Worm (Caenorhabditis elegans) whole organism, midembryonic: ENCODE measurements around the gene srv-6.

Source experiments
- T22C8.4 ChIP-seq: fragments of 200-800 bp; sonication (Bioruptor generic); IDR thresholded peaks from 2 replicates; pipeline ENCODE4 v1.3.6; 2022; ENCODE audit warnings: missing genetic modification characterization, missing compliant biosample characterization
- cog-1 ChIP-seq: sonication (generic microtip); optimal IDR thresholded peaks from 2 replicates; lab custom pipeline; 2016; ENCODE audit warnings: missing genetic modification characterization, missing compliant biosample characterization
- flt-1 ChIP-seq: fragments of 200-800 bp; sonication (Bioruptor generic); IDR thresholded peaks from 2 replicates; pipeline ENCODE4 v1.3.6; 2022; ENCODE audit warnings: missing genetic modification characterization, missing compliant biosample characterization
- klf-2 ChIP-seq: fragments of 200-800 bp; sonication (Bioruptor generic); conservative IDR thresholded peaks from 2 replicates; pipeline ENCODE4 v1.3.6; 2022; ENCODE audit warnings: missing genetic modification reagents, missing genetic modification characterization, missing compliant biosample characterization
- med-1 ChIP-seq: sonication (generic microtip); optimal IDR thresholded peaks from 2 replicates; lab custom pipeline; 2017; ENCODE audit warnings: missing genetic modification characterization, mild to moderate bottlenecking, missing compliant biosample characterization, antibody characterized with exemption, missing genetic modification reagents; ENCODE audit not compliant: insufficient read depth
- ref-1 ChIP-seq: fragments of 200-800 bp; sonication (Bioruptor generic); conservative IDR thresholded peaks from 2 replicates; pipeline ENCODE4 v1.3.6; 2022; ENCODE audit warnings: missing genetic modification reagents, missing genetic modification characterization, missing compliant biosample characterization
- tab-1 ChIP-seq: fragments of 200-800 bp; sonication (Bioruptor generic); IDR thresholded peaks from 2 replicates; pipeline ENCODE4 v1.3.6; 2022; ENCODE audit warnings: missing genetic modification characterization, missing compliant biosample characterization
- ztf-23 ChIP-seq: fragments of 200-800 bp; sonication (Bioruptor generic); IDR thresholded peaks from 2 replicates; pipeline ENCODE4 v1.3.6; 2022; ENCODE audit warnings: missing genetic modification reagents, missing genetic modification characterization, missing compliant biosample characterization
- ztf-29 ChIP-seq: fragments of 200-800 bp; sonication (Bioruptor generic); IDR thresholded peaks from 2 replicates; pipeline ENCODE4 v1.3.6; 2022; ENCODE audit warnings: missing genetic modification reagents, missing genetic modification characterization, missing compliant biosample characterization

srv-6 gene

ce11 chrX:4279294-4279782, 22.5 kb downstream of the srv-6 start, which contains the start of the genes twk-28 and ets-9:
TSS of gene twk-28 (minus strand) at chrX:4279344.
TSS of gene ets-9 (plus strand) at chrX:4279703.
- TF ChIP-seq ref-1 (GFP tag; lab: Robert Waterston, UW) (no peak), cog-1 (tag; lab: Kevin White, UChicago) (no peak), T22C8.4 (GFP tag; lab: Robert Waterston, UW) (no peak), ztf-29 (GFP tag; lab: Robert Waterston, UW) (no peak), ztf-23 (GFP tag; lab: Robert Waterston, UW) (no peak)

- no peak for TF ChIP-seq flt-1 (GFP tag; lab: Robert Waterston, UW)
- no peak for TF ChIP-seq ref-1 (GFP tag; lab: Robert Waterston, UW)
- no peak for TF ChIP-seq T22C8.4 (GFP tag; lab: Robert Waterston, UW)
- TF ChIP-seq med-1: no peak
- no peak for TF ChIP-seq cog-1 (tag; lab: Kevin White, UChicago)
- no peak for TF ChIP-seq klf-2
- no peak for TF ChIP-seq ztf-23 (GFP tag; lab: Robert Waterston, UW)
- TF ChIP-seq tab-1: no peak
- TF ChIP-seq ztf-29 (GFP tag; lab: Robert Waterston, UW): no peak
These were observed 25.5 kb downstream of the srv-6 start, which contains the start of gene C52B9.19 for ce11 chrX:4282380-4282779. TSS of gene C52B9.19 (plus strand) at chrX:4282555.

DNA sequence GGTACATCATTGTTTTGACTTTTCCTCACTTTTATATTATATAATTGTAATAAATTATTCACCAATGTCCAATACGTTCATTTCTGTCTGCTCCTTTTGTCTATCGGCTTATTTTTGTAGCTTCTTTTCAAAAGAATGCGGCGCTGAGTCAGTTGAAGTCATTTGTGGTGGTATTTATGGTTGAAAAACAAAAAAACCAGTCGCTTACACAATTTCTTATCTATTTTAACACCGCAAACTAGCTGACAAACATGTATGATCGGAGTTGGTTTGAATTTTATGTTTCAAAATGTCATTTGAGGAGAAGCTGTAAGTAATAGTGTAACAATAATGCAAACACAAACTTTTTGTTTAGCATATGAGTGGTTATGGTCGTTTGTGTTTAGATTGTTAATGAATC, 27.1 kb downstream of the srv-6 start, which contains the start of gene ets-10:
Gene ets-10, plus strand, starts transcription at position 201 of the 400 bp plus-strand sequence.
- TF ChIP-seq med-1: no peak
- no peak for TF ChIP-seq ref-1 (GFP tag; lab: Robert Waterston, UW)
- no peak for TF ChIP-seq tab-1
- TF ChIP-seq ztf-29 (GFP tag; lab: Robert Waterston, UW): no peak
- TF ChIP-seq ztf-23 (GFP tag; lab: Robert Waterston, UW): no peak
- no peak for TF ChIP-seq klf-2
- no peak for TF ChIP-seq cog-1 (tag; lab: Kevin White, UChicago)
- TF ChIP-seq T22C8.4 (GFP tag; lab: Robert Waterston, UW): no peak
- TF ChIP-seq flt-1 (GFP tag; lab: Robert Waterston, UW): no peak

DNA sequence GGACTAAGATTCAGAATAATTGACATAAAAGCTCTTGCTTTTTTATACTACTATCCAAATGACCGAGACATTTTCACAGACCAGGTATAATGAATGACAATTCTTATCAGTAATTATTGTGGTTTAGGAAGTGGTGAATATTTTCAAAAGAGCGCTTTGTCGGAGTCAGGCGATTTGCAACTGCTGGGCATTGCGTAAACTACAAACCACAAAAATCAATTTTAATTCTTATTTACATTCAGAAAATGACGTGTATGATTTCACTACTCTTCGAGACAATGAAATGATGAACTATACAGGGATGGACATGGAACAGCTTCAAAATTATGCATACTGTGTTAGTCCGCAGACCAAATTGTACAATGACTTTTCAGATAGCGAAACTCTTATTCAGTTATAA, 27.6 kb downstream of the srv-6 start:
- no peak for TF ChIP-seq ztf-29 (GFP tag; lab: Robert Waterston, UW)

ce11 chrX:4285669-4286174, 28.9 kb downstream of the srv-6 start, which contains the start of gene cka-2:
TSS of gene cka-2 (plus strand) at chrX:4286124.
- TF ChIP-seq klf-2: no peak
- TF ChIP-seq ztf-23 (GFP tag; lab: Robert Waterston, UW): no peak
- TF ChIP-seq ref-1 (GFP tag; lab: Robert Waterston, UW): no peak

DNA sequence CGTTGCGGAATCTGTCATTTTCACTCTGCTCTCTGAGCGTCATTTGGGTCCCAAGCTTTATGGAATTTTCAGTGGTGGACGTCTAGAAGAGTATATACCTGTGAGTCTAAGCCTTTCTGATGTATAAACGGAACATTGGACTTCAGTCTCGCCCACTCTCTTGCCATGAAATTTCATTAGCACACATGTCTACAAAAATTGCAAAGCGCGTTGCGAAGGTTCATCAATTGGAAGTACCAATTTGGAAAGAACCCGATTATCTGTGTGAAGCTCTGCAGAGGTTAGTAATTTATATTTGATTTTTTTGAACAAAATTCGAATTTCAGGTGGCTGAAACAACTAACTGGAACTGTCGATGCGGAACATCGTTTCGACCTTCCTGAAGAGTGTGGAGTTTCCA, 32.9 kb downstream of the srv-6 start:
- TF ChIP-seq klf-2 (no peak), flt-1 (GFP tag; lab: Robert Waterston, UW) (no peak), cog-1 (tag; lab: Kevin White, UChicago) (no peak), ztf-29 (GFP tag; lab: Robert Waterston, UW) (no peak), med-1 (no peak), tab-1 (no peak), ref-1 (GFP tag; lab: Robert Waterston, UW) (no peak), ztf-23 (GFP tag; lab: Robert Waterston, UW) (no peak), T22C8.4 (GFP tag; lab: Robert Waterston, UW) (no peak)

ce11 chrX:4294957-4295356, 38.1 kb downstream of the srv-6 start:
- TF ChIP-seq klf-2 (no peak), ref-1 (GFP tag; lab: Robert Waterston, UW) (no peak), tab-1 (no peak), cog-1 (tag; lab: Kevin White, UChicago) (no peak)

DNA sequence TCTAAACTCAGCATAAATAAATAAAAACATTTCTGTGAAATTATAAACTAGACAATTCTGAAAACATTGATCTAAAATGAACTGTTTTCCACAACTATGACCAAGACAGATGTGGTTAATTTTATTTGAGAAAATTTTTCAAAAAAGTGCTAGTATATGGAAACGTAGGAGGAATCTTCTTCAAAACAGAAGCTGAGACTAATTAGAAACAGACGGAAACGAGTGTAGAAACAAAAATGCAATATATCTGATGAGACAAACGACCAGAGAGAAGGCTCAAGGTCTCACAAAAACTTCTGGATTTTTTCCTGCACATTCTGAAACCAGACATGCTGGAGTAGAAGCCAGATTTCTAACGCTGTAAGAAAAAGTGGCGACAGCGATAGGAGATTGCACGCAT, 39.1 kb downstream of the srv-6 start:
- TF ChIP-seq klf-2 (no peak), ztf-23 (GFP tag; lab: Robert Waterston, UW) (no peak), flt-1 (GFP tag; lab: Robert Waterston, UW) (no peak), tab-1 (no peak), ref-1 (GFP tag; lab: Robert Waterston, UW) (no peak), cog-1 (tag; lab: Kevin White, UChicago) (no peak), med-1 (no peak), T22C8.4 (GFP tag; lab: Robert Waterston, UW) (no peak), ztf-29 (GFP tag; lab: Robert Waterston, UW) (no peak)

DNA sequence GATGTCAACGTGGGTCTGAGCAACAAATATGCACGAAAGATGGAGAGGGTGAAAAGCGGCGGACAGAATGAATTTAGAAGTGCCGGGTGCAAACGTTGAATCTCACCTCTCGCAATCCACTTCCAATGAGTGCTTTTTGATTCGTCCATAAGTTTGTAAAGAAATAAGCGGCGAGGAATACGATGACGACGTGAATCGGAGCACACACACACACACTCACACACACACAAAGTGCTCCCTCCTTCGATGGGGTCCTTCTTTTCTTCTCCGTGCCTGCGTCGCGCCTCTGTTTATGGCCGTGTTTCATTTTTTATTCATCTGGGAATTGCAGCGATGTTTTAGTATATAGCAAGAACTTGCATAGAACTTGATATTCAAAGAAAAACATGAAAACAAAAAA, 40.6 kb downstream of the srv-6 start, which contains the start of gene paf-2:
Gene paf-2, minus strand, starts transcription at position 290 of the 400 bp plus-strand sequence.
- TF ChIP-seq flt-1 (GFP tag; lab: Robert Waterston, UW): no peak
- no peak for TF ChIP-seq klf-2
- no peak for TF ChIP-seq ref-1 (GFP tag; lab: Robert Waterston, UW)
- TF ChIP-seq tab-1: no peak
- no peak for TF ChIP-seq med-1
- TF ChIP-seq ztf-23 (GFP tag; lab: Robert Waterston, UW): no peak
- no peak for TF ChIP-seq ztf-29 (GFP tag; lab: Robert Waterston, UW)
- no peak for TF ChIP-seq T22C8.4 (GFP tag; lab: Robert Waterston, UW)
- no peak for TF ChIP-seq cog-1 (tag; lab: Kevin White, UChicago)

DNA sequence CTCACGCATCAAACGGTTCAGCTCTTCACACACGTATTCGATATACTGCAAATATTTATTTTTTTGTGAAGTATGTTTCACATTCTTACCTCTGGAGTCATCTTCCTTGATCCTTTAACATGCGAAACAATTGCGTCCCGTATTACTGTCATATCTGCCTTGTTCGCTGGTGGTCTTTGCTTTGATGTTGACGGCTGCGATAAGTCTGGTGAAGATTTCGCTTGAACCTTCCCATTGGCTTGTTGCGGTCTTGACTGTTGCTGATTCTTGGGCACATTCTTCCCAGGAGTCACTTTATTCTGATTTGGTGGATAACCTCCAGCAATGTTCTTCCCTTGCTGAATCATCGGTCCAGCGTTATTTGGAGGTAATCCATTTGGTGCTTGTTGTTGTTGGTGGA, 46.3 kb downstream of the srv-6 start:
- TF ChIP-seq tab-1: no peak

DNA sequence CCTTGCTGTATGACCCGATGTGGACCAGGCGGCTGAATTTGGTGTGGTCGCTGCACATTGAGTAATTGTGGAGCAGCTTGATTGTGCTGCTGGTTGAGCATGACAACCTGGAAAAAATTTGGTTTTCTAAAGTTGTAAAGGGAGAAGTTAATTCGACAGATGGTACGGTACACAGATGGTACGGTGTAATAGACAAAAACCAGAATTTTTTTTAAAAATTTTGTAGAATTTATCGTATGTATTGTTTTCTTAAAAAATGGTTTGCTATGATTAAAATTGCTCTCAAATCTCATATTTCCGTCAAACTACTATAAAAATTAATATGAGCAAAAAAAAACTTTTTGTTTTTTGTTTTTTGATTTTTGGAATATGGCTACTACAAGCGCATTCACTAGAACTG, 50.0 kb downstream of the srv-6 start, which contains the start of gene pqn-15:
Gene pqn-15, minus strand, starts transcription at position 101 of the 400 bp plus-strand sequence.
- no peak for TF ChIP-seq tab-1
- no peak for TF ChIP-seq flt-1 (GFP tag; lab: Robert Waterston, UW)
- TF ChIP-seq klf-2: no peak
- TF ChIP-seq ztf-29 (GFP tag; lab: Robert Waterston, UW): no peak
- TF ChIP-seq cog-1 (tag; lab: Kevin White, UChicago): no peak
- no peak for TF ChIP-seq ref-1 (GFP tag; lab: Robert Waterston, UW)
- TF ChIP-seq med-1: no peak
- no peak for TF ChIP-seq ztf-23 (GFP tag; lab: Robert Waterston, UW)
- TF ChIP-seq T22C8.4 (GFP tag; lab: Robert Waterston, UW): no peak
